Worm (Caenorhabditis elegans): Measurements from ENCODE around the gene W02D7.4.

The W02D7.4 gene

DNA sequence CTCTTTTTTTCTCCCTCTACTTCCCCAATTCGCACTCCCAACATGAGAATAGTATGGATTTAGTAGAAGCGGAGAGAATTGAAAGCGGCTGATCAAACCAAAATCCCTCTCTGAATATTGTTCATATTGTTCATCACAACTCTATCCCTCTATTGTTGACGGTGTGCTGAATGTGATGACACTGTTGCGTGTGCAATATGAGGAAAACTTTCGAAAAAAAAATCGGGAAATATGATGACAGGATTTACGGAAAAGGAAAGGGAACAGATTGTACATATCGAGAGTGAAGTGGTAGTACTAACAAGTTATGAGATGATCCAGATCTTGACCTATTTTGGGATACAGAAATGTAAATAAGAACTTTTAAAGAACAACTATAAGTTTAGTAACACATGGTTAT lies 1.5 kb downstream of the W02D7.4 start, which contains the start of gene smex-1:
TSS of gene smex-1 (minus strand) at position 101 of the 400 bp plus-strand sequence.
- TF ChIP-seq med-1 (GFP tag; optimal IDR thresholded peaks at IDR 0.05; ENCODE audit: insufficient read depth) (no peak), ref-1 (GFP tag; conservative IDR thresholded peaks at IDR 0.05) (no peak), klf-2 (GFP tag; conservative IDR thresholded peaks at IDR 0.05) (no peak), ztf-23 (GFP tag; IDR thresholded peaks at IDR 0.05) (no peak), tab-1 (GFP tag; IDR thresholded peaks at IDR 0.05) (no peak), cog-1 (tag; optimal IDR thresholded peaks at IDR 0.05) (no peak), flt-1 (GFP tag; IDR thresholded peaks at IDR 0.05) (no peak)

DNA sequence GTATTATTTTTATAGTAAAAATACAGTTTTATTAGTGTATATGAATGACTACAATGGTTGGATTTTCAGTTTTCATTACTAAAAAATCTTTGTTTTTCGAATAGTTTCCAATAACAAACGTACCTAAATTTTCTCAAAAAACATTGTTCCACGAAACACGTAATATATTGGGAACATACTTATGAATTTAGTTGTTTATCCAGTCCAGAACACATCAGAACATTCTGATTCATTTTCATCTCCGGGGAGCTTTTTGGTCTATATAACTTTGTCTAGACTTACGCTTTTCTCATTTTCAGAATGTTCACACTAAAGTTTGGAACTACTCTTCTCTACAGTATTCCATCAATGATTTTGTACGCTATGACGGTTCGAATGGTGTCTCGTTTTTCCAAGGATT lies 5.6 kb downstream of the W02D7.4 start, which contains the start of gene srg-33:
TSS of gene srg-33 (plus strand) at position 301 of the 400 bp plus-strand sequence.
- no peak for TF ChIP-seq klf-2 (GFP tag; conservative IDR thresholded peaks at IDR 0.05)
- TF ChIP-seq ztf-23 (GFP tag; IDR thresholded peaks at IDR 0.05): no peak
- no peak for TF ChIP-seq tab-1 (GFP tag; IDR thresholded peaks at IDR 0.05)
- no peak for TF ChIP-seq flt-1 (GFP tag; IDR thresholded peaks at IDR 0.05)

DNA sequence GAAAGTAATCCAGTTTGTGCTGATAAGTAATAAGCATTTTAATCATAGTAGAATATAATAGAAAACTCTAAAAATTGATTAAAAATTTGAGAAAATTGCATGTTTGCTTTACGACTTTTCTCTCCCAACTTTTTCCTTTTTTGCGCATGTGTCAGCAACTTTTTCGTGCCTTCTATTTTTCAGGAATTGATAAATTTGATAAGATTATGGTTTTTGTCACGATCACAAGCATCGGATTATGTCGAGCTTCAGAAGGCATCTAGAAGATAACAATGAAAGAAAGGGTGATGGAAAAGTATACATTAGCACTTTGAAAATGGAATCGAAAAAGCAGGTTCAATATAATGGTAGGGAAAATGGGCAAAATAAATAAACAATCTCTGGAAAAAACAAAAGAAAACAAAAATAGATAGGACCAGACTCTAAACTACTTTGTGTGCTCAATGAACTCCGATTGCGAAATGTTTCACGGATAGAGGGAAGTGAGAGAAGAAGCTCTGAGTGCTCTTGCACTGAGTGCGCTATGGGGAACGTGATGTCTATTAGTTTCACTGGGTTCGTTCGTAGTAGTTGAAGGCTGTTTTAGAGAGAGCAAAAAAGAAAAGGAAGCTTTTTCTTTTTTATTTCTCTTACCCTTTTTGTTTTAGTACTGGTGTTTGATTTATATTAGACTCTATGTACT lies 9.1 kb downstream of the W02D7.4 start:
- TF ChIP-seq flt-1 (GFP tag; IDR thresholded peaks at IDR 0.05): no peak
- no peak for TF ChIP-seq ztf-23 (GFP tag; IDR thresholded peaks at IDR 0.05)
- TF ChIP-seq cog-1 (tag; optimal IDR thresholded peaks at IDR 0.05): no peak
- no peak for TF ChIP-seq T22C8.4 (GFP tag; IDR thresholded peaks at IDR 0.05)

DNA sequence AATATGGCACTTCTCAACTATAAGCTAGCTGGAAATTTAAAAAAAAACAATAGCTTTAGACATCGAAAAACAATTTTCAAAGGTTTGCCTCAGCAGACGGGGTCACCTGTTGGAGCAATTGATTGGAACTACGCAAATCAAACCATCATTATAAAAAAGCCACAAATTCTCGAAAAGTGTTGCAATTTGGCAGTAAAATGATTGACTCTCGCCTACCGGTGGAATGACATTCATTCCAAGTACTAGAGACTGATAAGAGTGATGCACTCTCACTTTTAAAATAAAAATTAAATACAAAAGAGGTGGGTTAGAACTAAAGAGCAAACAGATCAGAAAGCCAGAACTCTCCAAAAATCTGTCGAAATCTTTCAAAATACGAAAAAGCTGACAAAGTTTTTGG lies 11.9 kb downstream of the W02D7.4 start:
- TF ChIP-seq ref-1 (GFP tag; conservative IDR thresholded peaks at IDR 0.05): no peak
- no peak for TF ChIP-seq cog-1 (tag; optimal IDR thresholded peaks at IDR 0.05)
- TF ChIP-seq klf-2 (GFP tag; conservative IDR thresholded peaks at IDR 0.05): no peak
- no peak for TF ChIP-seq med-1 (GFP tag; optimal IDR thresholded peaks at IDR 0.05; ENCODE audit: insufficient read depth)
- TF ChIP-seq ztf-29 (GFP tag; IDR thresholded peaks at IDR 0.05): no peak
- no peak for TF ChIP-seq tab-1 (GFP tag; IDR thresholded peaks at IDR 0.05)
- TF ChIP-seq flt-1 (GFP tag; IDR thresholded peaks at IDR 0.05): no peak
- TF ChIP-seq ztf-23 (GFP tag; IDR thresholded peaks at IDR 0.05): no peak
- TF ChIP-seq T22C8.4 (GFP tag; IDR thresholded peaks at IDR 0.05): no peak

- no peak for TF ChIP-seq ref-1 (GFP tag; conservative IDR thresholded peaks at IDR 0.05)
- no peak for TF ChIP-seq ztf-23 (GFP tag; IDR thresholded peaks at IDR 0.05)
- TF ChIP-seq ztf-29 (GFP tag; IDR thresholded peaks at IDR 0.05): no peak
- no peak for TF ChIP-seq klf-2 (GFP tag; conservative IDR thresholded peaks at IDR 0.05)
- TF ChIP-seq cog-1 (tag; optimal IDR thresholded peaks at IDR 0.05): no peak
- no peak for TF ChIP-seq T22C8.4 (GFP tag; IDR thresholded peaks at IDR 0.05)
- TF ChIP-seq tab-1 (GFP tag; IDR thresholded peaks at IDR 0.05): no peak
- no peak for TF ChIP-seq flt-1 (GFP tag; IDR thresholded peaks at IDR 0.05)
- TF ChIP-seq med-1 (GFP tag; optimal IDR thresholded peaks at IDR 0.05; ENCODE audit: insufficient read depth): no peak
Observed at ce11 chrV:8284800-8285199, 12.6 kb downstream of the W02D7.4 start, which contains the start of gene slc-17.5. Gene slc-17.5 (minus strand): TSS chrV:8284900.

DNA sequence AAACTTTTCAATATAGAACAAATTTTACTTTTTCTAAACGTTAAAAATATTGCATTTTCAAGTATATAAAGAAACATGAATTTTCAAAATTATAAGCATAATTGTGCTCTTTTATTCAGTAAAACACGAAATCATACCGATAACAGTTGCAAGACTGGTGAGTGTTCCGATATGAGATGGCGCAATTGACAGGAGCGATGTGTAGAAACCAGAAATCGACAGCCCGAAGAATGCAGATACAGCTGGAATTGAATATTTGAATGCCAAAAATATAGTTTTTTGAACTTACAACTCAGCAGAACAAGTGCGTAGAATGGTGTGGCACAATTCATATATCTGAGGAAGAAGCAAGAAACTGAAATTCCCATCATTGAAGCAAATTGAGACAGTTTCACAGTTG lies 14.5 kb downstream of the W02D7.4 start:
- TF ChIP-seq klf-2 (GFP tag; conservative IDR thresholded peaks at IDR 0.05) (no peak), T22C8.4 (GFP tag; IDR thresholded peaks at IDR 0.05) (no peak), med-1 (GFP tag; optimal IDR thresholded peaks at IDR 0.05; ENCODE audit: insufficient read depth) (no peak), ztf-29 (GFP tag; IDR thresholded peaks at IDR 0.05) (no peak), flt-1 (GFP tag; IDR thresholded peaks at IDR 0.05) (no peak), ztf-23 (GFP tag; IDR thresholded peaks at IDR 0.05) (no peak), tab-1 (GFP tag; IDR thresholded peaks at IDR 0.05) (no peak), cog-1 (tag; optimal IDR thresholded peaks at IDR 0.05) (no peak), ref-1 (GFP tag; conservative IDR thresholded peaks at IDR 0.05) (no peak)

DNA sequence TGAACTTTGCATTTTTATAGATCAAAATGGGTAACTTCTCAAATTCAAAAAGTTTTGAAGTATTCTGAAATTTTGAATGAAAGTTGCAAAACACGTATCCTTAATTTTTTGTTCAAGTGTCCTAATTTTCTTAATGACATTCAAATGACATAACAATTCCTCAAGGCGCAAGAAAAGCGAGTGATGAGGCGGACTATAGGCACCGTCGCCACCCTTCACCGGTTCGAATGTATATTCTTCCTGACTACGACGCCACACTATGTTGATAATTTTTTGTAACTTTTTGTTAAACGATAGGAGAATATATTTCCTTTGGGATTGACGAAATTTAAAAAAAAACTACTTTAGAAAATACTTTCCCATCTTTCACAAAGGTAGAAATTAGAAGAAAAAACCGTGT lies 15.8 kb downstream of the W02D7.4 start:
- TF ChIP-seq cog-1 (tag; optimal IDR thresholded peaks at IDR 0.05) (no peak), tab-1 (GFP tag; IDR thresholded peaks at IDR 0.05) (no peak), med-1 (GFP tag; optimal IDR thresholded peaks at IDR 0.05; ENCODE audit: insufficient read depth) (no peak)

ce11 chrV:8280770-8281169 lies 16.6 kb downstream of the W02D7.4 start, which contains the start of gene str-135:
Gene str-135 (minus strand): TSS chrV:8280870.
- TF ChIP-seq flt-1 (GFP tag; IDR thresholded peaks at IDR 0.05) (no peak), cog-1 (tag; optimal IDR thresholded peaks at IDR 0.05) (no peak), klf-2 (GFP tag; conservative IDR thresholded peaks at IDR 0.05) (no peak), med-1 (GFP tag; optimal IDR thresholded peaks at IDR 0.05; ENCODE audit: insufficient read depth) (no peak), T22C8.4 (GFP tag; IDR thresholded peaks at IDR 0.05) (no peak), ref-1 (GFP tag; conservative IDR thresholded peaks at IDR 0.05) (no peak), ztf-23 (GFP tag; IDR thresholded peaks at IDR 0.05) (no peak), tab-1 (GFP tag; IDR thresholded peaks at IDR 0.05) (no peak), ztf-29 (GFP tag; IDR thresholded peaks at IDR 0.05) (no peak)

DNA sequence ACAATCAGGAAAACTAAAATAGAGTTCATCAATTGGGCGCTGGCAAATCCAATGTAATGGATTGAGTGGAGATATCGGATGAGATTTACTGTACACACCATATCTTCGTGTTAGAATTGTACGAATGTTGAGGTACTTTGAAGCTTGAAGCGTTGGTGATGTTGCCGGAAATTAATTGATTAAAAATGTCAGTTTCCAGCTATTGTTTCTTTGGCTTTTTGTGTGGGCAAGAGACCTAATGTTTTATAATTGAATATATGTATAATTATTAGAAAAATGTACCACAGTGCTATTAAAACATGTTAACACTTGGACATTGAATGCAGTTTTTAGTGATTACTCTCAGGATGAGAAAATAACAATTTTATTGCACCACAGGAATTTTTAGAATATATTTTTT lies 18.6 kb downstream of the W02D7.4 start, which contains the start of gene str-136:
TSS of gene str-136 (minus strand) at position 101 of the 400 bp plus-strand sequence.
- TF ChIP-seq T22C8.4 (GFP tag; IDR thresholded peaks at IDR 0.05): no peak
- TF ChIP-seq klf-2 (GFP tag; conservative IDR thresholded peaks at IDR 0.05): no peak
- TF ChIP-seq flt-1 (GFP tag; IDR thresholded peaks at IDR 0.05): no peak
- no peak for TF ChIP-seq tab-1 (GFP tag; IDR thresholded peaks at IDR 0.05)

DNA sequence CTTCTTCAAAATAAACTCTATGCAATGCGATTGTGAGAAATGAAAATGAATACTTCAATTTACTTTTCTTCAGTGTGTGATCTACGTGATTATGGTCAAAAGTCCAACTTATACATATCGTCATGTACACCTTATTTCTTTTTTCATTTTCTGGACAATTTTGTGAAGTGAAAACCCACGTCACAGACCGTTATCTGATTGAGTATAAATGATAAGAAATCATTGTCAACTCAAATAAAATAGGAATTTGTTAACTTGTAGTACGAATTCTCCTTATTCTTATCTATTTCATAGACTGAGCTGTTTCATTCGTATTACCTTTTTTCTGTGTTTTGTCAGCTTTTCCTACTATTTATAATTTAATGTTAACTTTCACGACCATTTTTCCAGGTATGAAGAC lies 25.4 kb downstream of the W02D7.4 start, which contains the start of gene asp-5:
TSS of gene asp-5 (plus strand) at position 391 of the 400 bp plus-strand sequence.
- TF ChIP-seq tab-1 (GFP tag; IDR thresholded peaks at IDR 0.05) (no peak), klf-2 (GFP tag; conservative IDR thresholded peaks at IDR 0.05) (no peak), flt-1 (GFP tag; IDR thresholded peaks at IDR 0.05) (no peak)
